Worm (Caenorhabditis elegans): ENCODE data around the gene T05A7.11.

ce11 chrII:4698266-4698771 lies 33.1 kb upstream of the T05A7.11 start, which contains the start of the genes rpn-5 and scc-1:
- peak; percentile 99 for TF ChIP-seq lsy-2 (tag; optimal IDR thresholded peaks at IDR 0.05)
- TF ChIP-seq unc-39 (tag; optimal IDR thresholded peaks at IDR 0.05) = no peak
- no peak for TF ChIP-seq ztf-11 (tag; optimal IDR thresholded peaks at IDR 0.05)
- TF ChIP-seq nhr-76 (tag; optimal IDR thresholded peaks at IDR 0.05) = no peak
- TF ChIP-seq snpc-4 (tag; optimal IDR thresholded peaks at IDR 0.05) = no peak
- TF ChIP-seq nhr-28 (tag; optimal IDR thresholded peaks at IDR 0.05) = no peak
- TF ChIP-seq cnd-1 (tag; optimal IDR thresholded peaks at IDR 0.05) = no peak
- TF ChIP-seq ceh-83 (GFP tag; optimal IDR thresholded peaks at IDR 0.05) = no peak
- peak; percentile 85 for TF ChIP-seq pha-4 (tag; optimal IDR thresholded peaks at IDR 0.05)
- TF ChIP-seq unc-62 (GFP tag; optimal IDR thresholded peaks at IDR 0.05) = peak; percentile 88

Measured in whole organism, mixed stage, embryonic.